Fruit fly (Drosophila melanogaster) whole organism, embryonic: ENCODE measurements around the gene Set2.

Experiments used
- BEAF-32 ChIP-seq: fragments of 200-800 bp; sonication (Bioruptor generic); optimal IDR thresholded peaks from 3 replicates; lab custom pipeline; 2017; ENCODE audit warnings: missing biosample characterization, missing genetic modification characterization, mild to moderate bottlenecking, moderate library complexity, missing genetic modification reagents
- CG10462 ChIP-seq: fragments of 200-800 bp; sonication (Bioruptor generic); optimal IDR thresholded peaks from 2 replicates; lab custom pipeline; 2016; ENCODE audit warnings: missing biosample characterization, missing genetic modification characterization
- CG10654 ChIP-seq: fragments of 200-800 bp; sonication (Bioruptor generic); optimal IDR thresholded peaks from 2 replicates; lab custom pipeline; 2016; ENCODE audit warnings: missing biosample characterization, missing genetic modification characterization
- CG11560 ChIP-seq: fragments of 200-800 bp; sonication (Bioruptor generic); IDR thresholded peaks from 3 replicates; pipeline ENCODE4 v1.3.6; 2022; ENCODE audit warnings: missing biosample characterization, missing genetic modification characterization
- CG11723 ChIP-seq: fragments of 200-800 bp; sonication (Bioruptor generic); optimal IDR thresholded peaks from 2 replicates; lab custom pipeline; 2017; ENCODE audit warnings: missing biosample characterization, mild to moderate bottlenecking, missing genetic modification characterization
- CG12236 ChIP-seq: fragments of 200-800 bp; sonication (Bioruptor generic); optimal IDR thresholded peaks from 2 replicates; lab custom pipeline; 2016; ENCODE audit warnings: missing biosample characterization, missing genetic modification characterization
- CG12659 ChIP-seq: fragments of 200-800 bp; sonication (Bioruptor generic); optimal IDR thresholded peaks from 3 replicates; lab custom pipeline; 2017; ENCODE audit warnings: mild to moderate bottlenecking, missing biosample characterization, missing genetic modification reagents, missing genetic modification characterization
- CG15011 ChIP-seq: fragments of 200-800 bp; sonication (Bioruptor generic); optimal IDR thresholded peaks from 3 replicates; lab custom pipeline; 2018; ENCODE audit warnings: missing biosample characterization, mild to moderate bottlenecking, missing genetic modification characterization
- CG1603 ChIP-seq: fragments of 200-800 bp; sonication (Bioruptor generic); optimal IDR thresholded peaks from 2 replicates; lab custom pipeline; 2019; ENCODE audit warnings: missing biosample characterization, mild to moderate bottlenecking, missing genetic modification characterization, moderate library complexity
- CG17361 ChIP-seq: fragments of 200-800 bp; sonication (Bioruptor generic); IDR thresholded peaks from 3 replicates; pipeline ENCODE4 v1.3.6; 2022; ENCODE audit warnings: missing biosample characterization, missing genetic modification characterization
- CG1792 ChIP-seq: fragments of 200-800 bp; sonication (Bioruptor generic); optimal IDR thresholded peaks from 2 replicates; lab custom pipeline; 2016; ENCODE audit warnings: missing biosample characterization, missing genetic modification characterization
- CG2875 ChIP-seq: fragments of 200-800 bp; sonication (Bioruptor generic); optimal IDR thresholded peaks from 2 replicates; lab custom pipeline; 2017; ENCODE audit warnings: missing biosample characterization, mild to moderate bottlenecking, missing genetic modification characterization, missing genetic modification reagents
- CG32532 ChIP-seq: fragments of 200-800 bp; sonication (Bioruptor generic); IDR thresholded peaks from 2 replicates; pipeline ENCODE4 v1.3.6; 2022; ENCODE audit warnings: missing biosample characterization, missing genetic modification characterization
- CG34376 ChIP-seq: fragments of 200-800 bp; sonication (Bioruptor generic); optimal IDR thresholded peaks from 2 replicates; lab custom pipeline; 2018; ENCODE audit warnings: missing biosample characterization, mild to moderate bottlenecking, missing genetic modification characterization
- CG6272 ChIP-seq: fragments of 200-800 bp; sonication (Bioruptor generic); IDR thresholded peaks from 2 replicates; pipeline ENCODE4 v1.3.6; 2022; ENCODE audit warnings: missing biosample characterization, missing genetic modification characterization
- CG6791 ChIP-seq: fragments of 200-800 bp; sonication (Bioruptor generic); IDR thresholded peaks from 3 replicates; pipeline ENCODE4 v1.3.6; 2022; ENCODE audit warnings: missing biosample characterization, missing genetic modification characterization; ENCODE audit not compliant: partially characterized antibody
- CG8359 ChIP-seq: fragments of 200-800 bp; sonication (Bioruptor generic); optimal IDR thresholded peaks from 2 replicates; lab custom pipeline; 2017; ENCODE audit warnings: missing biosample characterization, mild to moderate bottlenecking, missing genetic modification characterization, borderline replicate concordance
- CG9727 ChIP-seq: fragments of 200-800 bp; sonication (Bioruptor generic); optimal IDR thresholded peaks from 3 replicates; lab custom pipeline; 2017; ENCODE audit warnings: missing biosample characterization, mild to moderate bottlenecking, missing genetic modification characterization
- CG9817 ChIP-seq: fragments of 200-800 bp; sonication (Bioruptor generic); optimal IDR thresholded peaks from 2 replicates; lab custom pipeline; 2018; ENCODE audit warnings: missing biosample characterization, mild to moderate bottlenecking, missing genetic modification characterization, moderate library complexity
- Dfd ChIP-seq, 2 experiments: fragments of >200 bp; optimal IDR thresholded peaks; 2 replicates each; lab custom pipeline; 2017; ENCODE audit warnings: missing biosample characterization in 2 of 2, missing genetic modification characterization in 2 of 2
- Dp ChIP-seq: fragments of 200-800 bp; sonication (Bioruptor generic); optimal IDR thresholded peaks from 2 replicates; lab custom pipeline; 2018; ENCODE audit warnings: missing biosample characterization, mild to moderate bottlenecking, missing genetic modification characterization, moderate library complexity
- HLH3B ChIP-seq: fragments of 200-800 bp; sonication (Bioruptor generic); IDR thresholded peaks from 2 replicates; pipeline ENCODE4 v1.3.6; 2022; ENCODE audit warnings: missing biosample characterization, missing genetic modification characterization
- HLH4C ChIP-seq: fragments of 200-800 bp; sonication (Bioruptor generic); IDR thresholded peaks from 3 replicates; pipeline ENCODE4 v1.3.6; 2022; ENCODE audit warnings: missing biosample characterization, missing genetic modification characterization; ENCODE audit not compliant: partially characterized antibody
- HLH54F ChIP-seq: fragments of 200-800 bp; sonication (Bioruptor generic); optimal IDR thresholded peaks from 3 replicates; lab custom pipeline; 2016; ENCODE audit warnings: missing biosample characterization, missing genetic modification characterization
- Hey ChIP-seq: fragments of 200-800 bp; sonication (Bioruptor generic); optimal IDR thresholded peaks from 3 replicates; lab custom pipeline; 2018; ENCODE audit warnings: missing biosample characterization, mild to moderate bottlenecking, missing genetic modification characterization
- Jarid2 ChIP-seq: fragments of 200-800 bp; sonication (Bioruptor generic); optimal IDR thresholded peaks from 3 replicates; lab custom pipeline; 2017; ENCODE audit warnings: mild to moderate bottlenecking, missing biosample characterization, missing genetic modification reagents, missing genetic modification characterization
- MBD-R2 ChIP-seq: fragments of 200-800 bp; sonication (Bioruptor generic); IDR thresholded peaks from 2 replicates; pipeline ENCODE4 v1.3.6; 2022; ENCODE audit warnings: missing biosample characterization, missing genetic modification characterization
- Mad ChIP-seq: fragments of 200-800 bp; sonication (Bioruptor generic); optimal IDR thresholded peaks from 2 replicates; lab custom pipeline; 2016; ENCODE audit warnings: missing biosample characterization, missing genetic modification characterization
- Max ChIP-seq: fragments of 200-800 bp; sonication (Bioruptor generic); optimal IDR thresholded peaks from 2 replicates; lab custom pipeline; 2016; ENCODE audit warnings: missing biosample characterization, mild to moderate bottlenecking, missing genetic modification characterization
- Optix ChIP-seq: fragments of 200-800 bp; sonication (Bioruptor generic); IDR thresholded peaks from 3 replicates; pipeline ENCODE4 v1.3.6; 2022; ENCODE audit warnings: missing biosample characterization, missing genetic modification characterization
- Ssrp ChIP-seq: fragments of 200-800 bp; sonication (Bioruptor generic); optimal IDR thresholded peaks from 2 replicates; lab custom pipeline; 2018; ENCODE audit warnings: missing biosample characterization, mild to moderate bottlenecking, missing genetic modification characterization, moderate library complexity
- Stat92E ChIP-seq, 3 experiments: fragments of >200 bp in 2 of 3; fragments of 200-800 bp in 1 of 3; sonication (Bioruptor generic) in 1 of 3; optimal IDR thresholded peaks; 2 replicates each; lab custom pipeline; 2017 to 2019; ENCODE audit warnings: missing biosample characterization in 3 of 3, missing genetic modification characterization in 3 of 3, mild to moderate bottlenecking in 1 of 3, moderate library complexity in 1 of 3
- TFAM ChIP-seq: fragments of 200-800 bp; sonication (Bioruptor generic); optimal IDR thresholded peaks from 2 replicates; lab custom pipeline; 2017; ENCODE audit warnings: missing biosample characterization, missing genetic modification characterization, inconsistent platforms
- ab ChIP-seq: fragments of 200-800 bp; sonication (Bioruptor generic); optimal IDR thresholded peaks from 2 replicates; lab custom pipeline; 2016; ENCODE audit warnings: missing biosample characterization, missing genetic modification characterization
- crol ChIP-seq: fragments of 200-800 bp; sonication (Bioruptor generic); IDR thresholded peaks from 2 replicates; pipeline ENCODE4 v1.3.6; 2022; ENCODE audit warnings: missing biosample characterization, missing genetic modification characterization
- crp ChIP-seq, 2 experiments: fragments of 200-800 bp; sonication (Bioruptor generic); optimal IDR thresholded peaks; 2 replicates in 1 of 2; 3 replicates in 1 of 2; lab custom pipeline; 2017; ENCODE audit warnings: missing biosample characterization in 2 of 2, missing genetic modification characterization in 2 of 2, mild to moderate bottlenecking in 1 of 2, moderate library complexity in 1 of 2
- fru ChIP-seq: fragments of >200 bp; optimal IDR thresholded peaks from 2 replicates; lab custom pipeline; 2017
- gem ChIP-seq: fragments of 200-800 bp; sonication (Bioruptor generic); optimal IDR thresholded peaks from 2 replicates; lab custom pipeline; 2019; ENCODE audit warnings: missing biosample characterization, mild to moderate bottlenecking, missing genetic modification characterization, moderate library complexity
- inv ChIP-seq: fragments of 200-800 bp; sonication (Bioruptor generic); IDR thresholded peaks from 2 replicates; pipeline ENCODE4 v1.3.6; 2022; ENCODE audit warnings: missing biosample characterization, missing genetic modification characterization; ENCODE audit not compliant: partially characterized antibody
- nmo ChIP-seq: fragments of 200-800 bp; sonication (Bioruptor generic); optimal IDR thresholded peaks from 2 replicates; lab custom pipeline; 2018; ENCODE audit warnings: missing biosample characterization, mild to moderate bottlenecking, missing genetic modification characterization, moderate library complexity
- pho ChIP-seq: fragments of 200-800 bp; sonication (Bioruptor generic); optimal IDR thresholded peaks from 2 replicates; lab custom pipeline; 2016; ENCODE audit warnings: missing biosample characterization, missing genetic modification characterization
- pita ChIP-seq: fragments of 200-800 bp; sonication (Bioruptor generic); optimal IDR thresholded peaks from 2 replicates; lab custom pipeline; 2017; ENCODE audit warnings: missing biosample characterization, mild to moderate bottlenecking, missing genetic modification characterization
- pros ChIP-seq: fragments of 200-800 bp; sonication (Bioruptor generic); optimal IDR thresholded peaks from 3 replicates; lab custom pipeline; 2019; ENCODE audit warnings: missing biosample characterization, mild to moderate bottlenecking, missing genetic modification characterization, moderate library complexity
- sens ChIP-seq: fragments of 200-800 bp; sonication (Bioruptor generic); peaks from one replicate; lab custom pipeline; 2016; ENCODE audit warnings: missing biosample characterization, missing genetic modification characterization
- sens-2 ChIP-seq: fragments of 200-800 bp; sonication (Bioruptor generic); IDR thresholded peaks from 2 replicates; pipeline ENCODE4 v1.3.6; 2022; ENCODE audit warnings: missing biosample characterization, missing genetic modification characterization
- sob ChIP-seq: fragments of 200-800 bp; sonication (Bioruptor generic); IDR thresholded peaks from 2 replicates; pipeline ENCODE4 v1.3.6; 2022; ENCODE audit warnings: missing biosample characterization, missing genetic modification characterization
- trem ChIP-seq: fragments of 200-800 bp; optimal IDR thresholded peaks from 3 replicates; lab custom pipeline; 2019; ENCODE audit warnings: missing biosample characterization, mild to moderate bottlenecking, missing genetic modification characterization, moderate library complexity
- tup ChIP-seq: fragments of 200-800 bp; sonication (Bioruptor generic); optimal IDR thresholded peaks from 2 replicates; lab custom pipeline; 2016; ENCODE audit warnings: missing biosample characterization, mild to moderate bottlenecking, missing genetic modification characterization, moderate library complexity
- tx ChIP-seq: fragments of 200-800 bp; sonication (Bioruptor generic); optimal IDR thresholded peaks from 2 replicates; lab custom pipeline; 2016; ENCODE audit warnings: missing biosample characterization, missing genetic modification characterization

Gene Set2

DNA sequence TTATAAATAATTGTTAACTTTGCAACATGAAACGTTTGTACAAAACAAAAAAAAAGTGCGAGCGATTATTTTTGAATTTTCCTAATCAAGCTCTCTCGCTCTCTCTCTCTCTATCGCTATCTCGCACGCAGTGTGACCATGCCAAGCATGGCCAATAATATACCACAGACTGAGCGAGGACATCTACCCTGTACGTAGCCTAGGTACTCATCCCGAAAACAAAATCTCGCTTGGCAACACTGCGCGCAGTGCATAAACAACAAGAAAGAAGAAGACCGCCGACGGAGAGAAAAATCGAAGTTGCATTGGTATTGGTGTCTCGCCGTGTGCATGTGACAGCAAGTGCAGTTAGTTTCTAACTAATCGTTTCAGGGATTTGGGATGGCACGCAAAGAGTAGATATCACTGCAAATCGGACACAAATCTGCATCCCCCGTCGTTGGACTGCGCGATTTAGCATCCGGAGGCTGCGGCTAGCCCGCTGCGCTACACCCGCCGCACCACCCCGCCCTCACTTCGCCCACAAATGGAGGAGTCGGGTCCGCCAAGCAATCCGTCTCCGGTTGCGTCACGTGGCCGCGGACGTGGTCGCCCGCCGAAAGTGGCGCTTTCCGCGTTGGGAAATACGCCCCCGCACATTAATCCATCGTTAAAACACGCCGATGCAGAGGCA lies at the start of gene Set2, which contains the start of gene CG1998 (continued):
- TF ChIP-seq gem (tag; lab: Kevin White, UChicago) (no peak), CG12659 (peak; percentile 80), Max (no peak), Dfd (GFP tag; optimal IDR thresholded peaks at IDR 0.05; lab: Kevin White, UChicago) (no peak), CG10654 (GFP tag; lab: Kevin White, UChicago) (peak; percentile 10), CG32532 (GFP tag; lab: Robert Waterston, UW) (peak; percentile 45; the same call in 1 of the 2 replicates), CG10462 (no peak), BEAF-32 (GFP tag; lab: Kevin White, UChicago) (peak; percentile 61), HLH54F (GFP tag; lab: Kevin White, UChicago) (peak; percentile 11), inv (peak; percentile 46; the same call in 1 of the 2 replicates), crol (GFP tag; lab: Robert Waterston, UW) (peak; percentile 92), CG9817 (tag; lab: Kevin White, UChicago) (peak; percentile 11), CG6272 (GFP tag; lab: Robert Waterston, UW) (0 out of 2 replicates have a peak, but pooled peaks have one; percentile 18), sens-2 (GFP tag; lab: Robert Waterston, UW) (no peak), Hey (tag; lab: Kevin White, UChicago) (no peak), CG11560 (tag; lab: Robert Waterston, UW) (no peak; the same call in 2 of the 3 replicates), Optix (no peak), trem (tag; lab: Kevin White, UChicago) (peak; percentile 66), sob (GFP tag; lab: Robert Waterston, UW) (peak; percentile 65), crp (GFP tag; optimal IDR thresholded peaks at IDR 0.05; lab: Kevin White, UChicago) (peak in 1 of 2 experiments; percentile 29), CG9727 (peak; percentile 28), Dp (GFP tag; lab: Kevin White, UChicago) (peak; percentile 80), tup (GFP tag; lab: Kevin White, UChicago) (no peak), CG15011 (GFP tag; lab: Kevin White, UChicago) (no peak), pros (GFP tag; lab: Kevin White, UChicago) (no peak), CG17361 (GFP tag; lab: Robert Waterston, UW) (no peak), CG12236 (GFP tag; lab: Kevin White, UChicago) (no peak), Stat92E (GFP tag; optimal IDR thresholded peaks at IDR 0.05; lab: Kevin White, UChicago) (peak in 1 of 3 experiments; percentile 30), nmo (GFP tag; lab: Kevin White, UChicago) (peak; percentile 64), Mad (GFP tag; lab: Kevin White, UChicago) (peak; percentile 46), HLH3B (GFP tag; lab: Robert Waterston, UW) (no peak), CG2875 (GFP tag; lab: Kevin White, UChicago) (no peak), CG1603 (peak; percentile 85), pho (GFP tag; lab: Kevin White, UChicago) (peak; percentile 32), CG11723 (GFP tag; lab: Kevin White, UChicago) (no peak), CG8359 (GFP tag; lab: Kevin White, UChicago) (no peak), pita (GFP tag; lab: Kevin White, UChicago) (peak; percentile 85), CG6791 (GFP tag; lab: Robert Waterston, UW) (peak; percentile 62; the same call in 1 of the 3 replicates), CG1792 (no peak), ab (GFP tag; lab: Kevin White, UChicago) (no peak), sens (GFP tag; lab: Kevin White, UChicago) (no peak), CG34376 (GFP tag; lab: Kevin White, UChicago) (no peak), fru (no peak), MBD-R2 (peak; percentile 90), TFAM (GFP tag; lab: Kevin White, UChicago) (no peak), Jarid2 (GFP tag; lab: Kevin White, UChicago) (no peak), Ssrp (tag; lab: Kevin White, UChicago) (no peak), tx (GFP tag; lab: Kevin White, UChicago) (no peak), HLH4C (GFP tag; lab: Robert Waterston, UW) (0 out of 3 replicates have a peak, but pooled peaks have one; percentile 23)
